Worm (Caenorhabditis elegans) whole organism, young adult: ENCODE measurements around the gene C05C9.3.
A peak's percentile ranks its signal among the peaks of the same experiment; 100 is the strongest.

ENCODE experiments used
- B0035.1 ChIP-seq: sonication (generic microtip); optimal IDR thresholded peaks from 2 replicates; lab custom pipeline; 2016; ENCODE audit warnings: missing genetic modification characterization, mild to moderate bottlenecking, missing compliant biosample characterization, missing genotype, missing genetic modification reagents
- D2030.7 ChIP-seq: fragments of 200-800 bp; sonication (Bioruptor generic); IDR thresholded peaks from 2 replicates; pipeline ENCODE4 v1.3.6; 2022; ENCODE audit warnings: missing genetic modification reagents, missing genetic modification characterization, missing compliant biosample characterization
- F23B12.7 ChIP-seq: sonication (generic microtip); optimal IDR thresholded peaks from 2 replicates; lab custom pipeline; 2017; ENCODE audit warnings: missing genetic modification characterization, mild to moderate bottlenecking, missing compliant biosample characterization, antibody characterized with exemption, moderate library complexity; ENCODE audit not compliant: insufficient read depth
- F33H1.4 ChIP-seq: fragments of 200-800 bp; sonication (Bioruptor generic); IDR thresholded peaks from 2 replicates; pipeline ENCODE4 v1.3.6; 2022; ENCODE audit warnings: missing genetic modification reagents, missing genetic modification characterization, missing compliant biosample characterization
- F37B4.10 ChIP-seq: fragments of 200-800 bp; sonication (Bioruptor generic); IDR thresholded peaks from 2 replicates; pipeline ENCODE4 v1.3.6; 2022; ENCODE audit warnings: missing genetic modification characterization, missing compliant biosample characterization
- T07F8.4 ChIP-seq: sonication (generic microtip); optimal IDR thresholded peaks from 2 replicates; lab custom pipeline; 2016; ENCODE audit warnings: mild to moderate bottlenecking, missing genetic modification characterization, moderate library complexity, missing compliant biosample characterization
- Y67H2A.10 ChIP-seq: fragments of 200-800 bp; sonication (Bioruptor generic); conservative IDR thresholded peaks from 2 replicates; pipeline ENCODE4 v1.3.6; 2022; ENCODE audit warnings: missing genetic modification reagents, missing genetic modification characterization, missing compliant biosample characterization
- akir-1 ChIP-seq: fragments of 200-800 bp; sonication (Bioruptor generic); optimal IDR thresholded peaks from 2 replicates; lab custom pipeline; 2018; ENCODE audit warnings: mild to moderate bottlenecking, missing genetic modification characterization, moderate library complexity, missing compliant biosample characterization
- atf-7 ChIP-seq: sonication (generic microtip); optimal IDR thresholded peaks from 2 replicates; lab custom pipeline; 2017; ENCODE audit warnings: mild to moderate bottlenecking, missing genetic modification characterization, missing compliant biosample characterization
- ceh-27 ChIP-seq: fragments of 200-800 bp; sonication (Bioruptor generic); optimal IDR thresholded peaks from 2 replicates; lab custom pipeline; 2018; ENCODE audit warnings: mild to moderate bottlenecking, missing genetic modification characterization, moderate library complexity, missing compliant biosample characterization
- ceh-40 ChIP-seq: fragments of 200-800 bp; sonication (Bioruptor generic); IDR thresholded peaks from 2 replicates; pipeline ENCODE4 v1.3.6; 2022; ENCODE audit warnings: missing genetic modification characterization, missing compliant biosample characterization
- egl-18 ChIP-seq: fragments of 200-800 bp; sonication (Bioruptor generic); IDR thresholded peaks from 2 replicates; pipeline ENCODE4 v1.3.6; 2022; ENCODE audit warnings: missing genetic modification reagents, missing genetic modification characterization, missing compliant biosample characterization
- fkh-3 ChIP-seq: sonication (generic microtip); optimal IDR thresholded peaks from 2 replicates; lab custom pipeline; 2016; ENCODE audit warnings: mild to moderate bottlenecking, missing genetic modification characterization, missing compliant biosample characterization
- gei-17 ChIP-seq: fragments of 200-800 bp; sonication (Bioruptor generic); optimal IDR thresholded peaks from 2 replicates; lab custom pipeline; 2018; ENCODE audit warnings: mild to moderate bottlenecking, missing genetic modification characterization, missing compliant biosample characterization
- him-1 ChIP-seq: sonication (generic microtip); optimal IDR thresholded peaks from 2 replicates; lab custom pipeline; 2016; ENCODE audit warnings: missing genotype, missing genetic modification reagents, missing genetic modification characterization, missing compliant biosample characterization
- hlh-12 ChIP-seq: sonication (generic microtip); optimal IDR thresholded peaks from 2 replicates; lab custom pipeline; 2016; ENCODE audit warnings: missing genetic modification characterization, missing compliant biosample characterization
- lag-1 ChIP-seq: fragments of 200-800 bp; sonication (Bioruptor generic); IDR thresholded peaks from 2 replicates; pipeline ENCODE4 v1.3.6; 2022; ENCODE audit warnings: missing genetic modification reagents, missing genetic modification characterization, missing compliant biosample characterization
- let-607 ChIP-seq, 2 experiments: fragments of 200-800 bp in 1 of 2; sonication (Bioruptor generic) in 1 of 2; sonication (generic microtip) in 1 of 2; optimal IDR thresholded peaks; 2 replicates each; lab custom pipeline; 2016 to 2018; ENCODE audit warnings: mild to moderate bottlenecking in 2 of 2, missing compliant biosample characterization in 2 of 2, missing genetic modification characterization in 2 of 2, moderate library complexity in 2 of 2, missing genotype in 1 of 2
- lin-54 ChIP-seq: fragments of 200-800 bp; sonication (Bioruptor generic); optimal IDR thresholded peaks from 2 replicates; lab custom pipeline; 2018; ENCODE audit warnings: mild to moderate bottlenecking, missing genetic modification characterization, missing compliant biosample characterization
- lsy-27 ChIP-seq: sonication (generic microtip); optimal IDR thresholded peaks from 2 replicates; lab custom pipeline; 2017; ENCODE audit warnings: missing genetic modification characterization, mild to moderate bottlenecking, missing compliant biosample characterization, antibody characterized with exemption, missing genotype, borderline replicate concordance; ENCODE audit not compliant: insufficient read depth
- madf-3 ChIP-seq: fragments of 200-800 bp; sonication (Bioruptor generic); IDR thresholded peaks from 2 replicates; pipeline ENCODE4 v1.3.6; 2022; ENCODE audit warnings: missing genetic modification reagents, missing genetic modification characterization, missing compliant biosample characterization
- mcd-1 ChIP-seq: fragments of 200-800 bp; sonication (Bioruptor generic); IDR thresholded peaks from 2 replicates; pipeline ENCODE4 v1.3.6; 2022; ENCODE audit warnings: missing genetic modification reagents, missing genetic modification characterization, missing compliant biosample characterization
- mel-28 ChIP-seq: sonication (generic microtip); optimal IDR thresholded peaks from 2 replicates; lab custom pipeline; 2016; ENCODE audit warnings: borderline replicate concordance, mild to moderate bottlenecking, missing genetic modification characterization, missing compliant biosample characterization
- nfyb-1 ChIP-seq: fragments of 200-800 bp; sonication (Bioruptor generic); IDR thresholded peaks from 2 replicates; pipeline ENCODE4 v1.3.6; 2022; ENCODE audit warnings: missing genetic modification reagents, missing genetic modification characterization, missing compliant biosample characterization
- nhr-80 ChIP-seq: sonication (generic microtip); optimal IDR thresholded peaks from 2 replicates; lab custom pipeline; 2016; ENCODE audit warnings: missing genetic modification characterization, missing compliant biosample characterization
- nhr-90 ChIP-seq: sonication (generic microtip); optimal IDR thresholded peaks from 2 replicates; lab custom pipeline; 2016; ENCODE audit warnings: missing genotype, mild to moderate bottlenecking, missing genetic modification characterization, missing compliant biosample characterization
- pha-4 ChIP-seq: fragments of 150-350 bp; sonication (generic microtip); optimal IDR thresholded peaks from 2 replicates; lab custom pipeline; 2014; ENCODE audit warnings: missing biosample characterization, missing genetic modification reagents, missing genetic modification characterization
- rcor-1 ChIP-seq: fragments of 200-800 bp; sonication (Bioruptor generic); IDR thresholded peaks from 2 replicates; pipeline ENCODE4 v1.3.6; 2022; ENCODE audit warnings: missing genetic modification reagents, missing genetic modification characterization, missing compliant biosample characterization
- snpc-1.3 ChIP-seq: sonication (generic microtip); optimal IDR thresholded peaks from 2 replicates; lab custom pipeline; 2017; ENCODE audit warnings: missing genetic modification characterization, mild to moderate bottlenecking, missing compliant biosample characterization, antibody characterized with exemption, moderate library complexity, missing genotype, missing genetic modification reagents; ENCODE audit not compliant: insufficient read depth
- tbp1 ChIP-seq: fragments of 200-800 bp; sonication (Bioruptor generic); optimal IDR thresholded peaks from 2 replicates; lab custom pipeline; 2018; ENCODE audit warnings: mild to moderate bottlenecking, missing genetic modification characterization, missing compliant biosample characterization
- ztf-25 ChIP-seq: fragments of 200-800 bp; sonication (Bioruptor generic); IDR thresholded peaks from 2 replicates; pipeline ENCODE4 v1.3.6; 2022; ENCODE audit warnings: missing genetic modification reagents, missing genetic modification characterization, missing compliant biosample characterization
- ztf-28 ChIP-seq: fragments of 200-800 bp; sonication (Bioruptor generic); IDR thresholded peaks from 2 replicates; pipeline ENCODE4 v1.3.6; 2022; ENCODE audit warnings: missing genetic modification reagents, missing genetic modification characterization, missing compliant biosample characterization
- ztf-3 ChIP-seq: fragments of 200-800 bp; sonication (Bioruptor generic); optimal IDR thresholded peaks from 2 replicates; lab custom pipeline; 2018; ENCODE audit warnings: mild to moderate bottlenecking, missing genetic modification characterization, missing compliant biosample characterization

Gene C05C9.3

ce11 chrX:11137632-11138031 lies 15.0 kb downstream of the C05C9.3 start:
- no peak for TF ChIP-seq ztf-28 (GFP tag; lab: Robert Waterston, UW)
- no peak for TF ChIP-seq lin-54 (GFP tag; lab: Kevin White, UChicago)
- TF ChIP-seq lag-1 (GFP tag; lab: Robert Waterston, UW) = no peak
- no peak for TF ChIP-seq D2030.7 (GFP tag; lab: Robert Waterston, UW)
- no peak for TF ChIP-seq F23B12.7 (tag; lab: Kevin White, UChicago)
- no peak for TF ChIP-seq hlh-12 (tag; lab: Kevin White, UChicago)
- TF ChIP-seq ceh-40 = no peak
- no peak for TF ChIP-seq F37B4.10 (GFP tag; lab: Robert Waterston, UW)
- no peak for TF ChIP-seq tbp1 (GFP tag; lab: Kevin White, UChicago)
- TF ChIP-seq B0035.1 (tag; lab: Kevin White, UChicago) = no peak

- no peak for TF ChIP-seq rcor-1 (GFP tag; lab: Robert Waterston, UW)
- no peak for TF ChIP-seq gei-17 (GFP tag; lab: Kevin White, UChicago)
- TF ChIP-seq snpc-1.3 (tag; lab: Kevin White, UChicago) = no peak
- no peak for TF ChIP-seq T07F8.4 (tag; lab: Kevin White, UChicago)
- no peak for TF ChIP-seq ztf-3 (GFP tag; lab: Kevin White, UChicago)
- no peak for TF ChIP-seq ceh-27 (GFP tag; lab: Kevin White, UChicago)
- TF ChIP-seq egl-18 = no peak
- no peak for TF ChIP-seq ztf-25 (GFP tag; lab: Robert Waterston, UW)
- TF ChIP-seq nhr-90 (tag; lab: Kevin White, UChicago) = no peak
- no peak for TF ChIP-seq him-1 (tag; lab: Kevin White, UChicago)
- no peak for TF ChIP-seq akir-1
- no peak for TF ChIP-seq Y67H2A.10
- TF ChIP-seq madf-3 (GFP tag; lab: Robert Waterston, UW) = no peak
Observed at ce11 chrX:11136988-11137387, 15.6 kb downstream of the C05C9.3 start.

ce11 chrX:11134750-11135394 lies 17.7 kb downstream of the C05C9.3 start:
- no peak for TF ChIP-seq nfyb-1 (GFP tag; lab: Robert Waterston, UW)
- no peak for TF ChIP-seq mcd-1 (GFP tag; lab: Robert Waterston, UW)
- no peak for TF ChIP-seq atf-7 (tag; lab: Kevin White, UChicago)
- TF ChIP-seq hlh-12 (tag; lab: Kevin White, UChicago) = no peak
- TF ChIP-seq mel-28 (tag; lab: Kevin White, UChicago) = no peak
- no peak for TF ChIP-seq F33H1.4 (GFP tag; lab: Robert Waterston, UW)
- no peak for TF ChIP-seq fkh-3 (tag; lab: Kevin White, UChicago)
- no peak for TF ChIP-seq F23B12.7 (tag; lab: Kevin White, UChicago)
- no peak for TF ChIP-seq madf-3 (GFP tag; lab: Robert Waterston, UW)
- TF ChIP-seq lsy-27 (tag; lab: Kevin White, UChicago) = no peak
- TF ChIP-seq tbp1 (GFP tag; lab: Kevin White, UChicago) = no peak
- TF ChIP-seq pha-4 = no peak
- no peak for TF ChIP-seq ceh-27 (GFP tag; lab: Kevin White, UChicago)

ce11 chrX:11132260-11132659 lies 20.4 kb downstream of the C05C9.3 start:
- TF ChIP-seq let-607 (tag; optimal IDR thresholded peaks at IDR 0.05; lab: Kevin White, UChicago) (no peak), nhr-80 (tag; lab: Kevin White, UChicago) (peak; percentile 27)
